Worm (Caenorhabditis elegans): ENCODE measurements around the gene E02A10.3.

E02A10.3 gene

ce11 chrV:12579299-12579698, at the start of gene E02A10.3:
E02A10.3 (plus strand) TSS chrV:12579599.
- TF ChIP-seq npax-4 (tag; optimal IDR thresholded peaks at IDR 0.05) (no peak), ceh-6 (GFP tag; optimal IDR thresholded peaks at IDR 0.05) (no peak), ceh-14 (tag; optimal IDR thresholded peaks at IDR 0.05) (no peak), ceh-9 (tag; optimal IDR thresholded peaks at IDR 0.05) (no peak), ceh-19 (GFP tag; optimal IDR thresholded peaks at IDR 0.05) (no peak), hlh-13 (GFP tag; optimal IDR thresholded peaks at IDR 0.05) (no peak), ceh-18 (tag; optimal IDR thresholded peaks at IDR 0.05) (no peak), gmeb-2 (tag; optimal IDR thresholded peaks at IDR 0.05) (no peak), pag-3 (tag; optimal IDR thresholded peaks at IDR 0.05; ENCODE audit: borderline replicate concordance) (no peak), ets-4 (tag; optimal IDR thresholded peaks at IDR 0.05) (no peak), ceh-24 (tag; optimal IDR thresholded peaks at IDR 0.05) (no peak), hlh-30 (tag; optimal IDR thresholded peaks at IDR 0.05; ENCODE audit: insufficient read depth) (no peak), pros-1 (tag; optimal IDR thresholded peaks at IDR 0.05) (no peak)

ce11 chrV:12530129-12530528, 49.3 kb upstream of the E02A10.3 start:
- no peak for TF ChIP-seq F13H6.1 (tag; optimal IDR thresholded peaks at IDR 0.05)

- TF ChIP-seq ceh-9 (tag; optimal IDR thresholded peaks at IDR 0.05) (no peak), Y22D7AL.16 (tag; optimal IDR thresholded peaks at IDR 0.05) (no peak), ceh-19 (GFP tag; optimal IDR thresholded peaks at IDR 0.05) (no peak)
These were observed 48.3 kb upstream of the E02A10.3 start for ce11 chrV:12531084-12531483.

ce11 chrV:12532369-12532768, 47.0 kb upstream of the E02A10.3 start:
- TF ChIP-seq npax-4 (tag; optimal IDR thresholded peaks at IDR 0.05): no peak
- TF ChIP-seq ama-1 (optimal IDR thresholded peaks at IDR 0.05): no peak
- TF ChIP-seq fkh-10 (GFP tag; optimal IDR thresholded peaks at IDR 0.05): no peak
- TF ChIP-seq elt-2 (tag; optimal IDR thresholded peaks at IDR 0.05): peak; percentile 28
- no peak for TF ChIP-seq ceh-45 (GFP tag; IDR thresholded peaks at IDR 0.05)

- TF ChIP-seq K09A11.1 (tag; optimal IDR thresholded peaks at IDR 0.05; ENCODE audit: insufficient read depth) (no peak), zip-5 (tag; optimal IDR thresholded peaks at IDR 0.05) (no peak)
These were observed 45.7 kb upstream of the E02A10.3 start for ce11 chrV:12533635-12534150.

ce11 chrV:12534941-12535340, 44.5 kb upstream of the E02A10.3 start:
- no peak for TF ChIP-seq nhr-232 (tag; optimal IDR thresholded peaks at IDR 0.05)
- TF ChIP-seq sox-2 (GFP tag; IDR thresholded peaks at IDR 0.05): no peak
- TF ChIP-seq odd-2 (tag; optimal IDR thresholded peaks at IDR 0.05): no peak
- no peak for TF ChIP-seq hlh-13 (GFP tag; optimal IDR thresholded peaks at IDR 0.05)
- no peak for TF ChIP-seq nhr-11 (tag; optimal IDR thresholded peaks at IDR 0.05)
- no peak for TF ChIP-seq K09A11.1 (tag; optimal IDR thresholded peaks at IDR 0.05; ENCODE audit: insufficient read depth)
- TF ChIP-seq unc-86 (tag; optimal IDR thresholded peaks at IDR 0.05): no peak
- no peak for TF ChIP-seq pat-9 (tag; optimal IDR thresholded peaks at IDR 0.05)
- no peak for TF ChIP-seq ceh-31 (tag; optimal IDR thresholded peaks at IDR 0.05)
- no peak for TF ChIP-seq T23F11.4 (GFP tag; optimal IDR thresholded peaks at IDR 0.05)
- TF ChIP-seq sdc-2 (tag; optimal IDR thresholded peaks at IDR 0.05): no peak
- no peak for TF ChIP-seq sox-4 (tag; optimal IDR thresholded peaks at IDR 0.05)
- no peak for TF ChIP-seq dve-1 (tag; optimal IDR thresholded peaks at IDR 0.05)
- no peak for TF ChIP-seq pag-3 (tag; optimal IDR thresholded peaks at IDR 0.05; ENCODE audit: borderline replicate concordance)
- no peak for TF ChIP-seq gmeb-2 (tag; optimal IDR thresholded peaks at IDR 0.05)
- TF ChIP-seq mec-3 (tag; optimal IDR thresholded peaks at IDR 0.05; ENCODE audit: borderline replicate concordance): no peak
- no peak for TF ChIP-seq ceh-48 (tag; optimal IDR thresholded peaks at IDR 0.05)
- no peak for TF ChIP-seq elt-4 (tag; optimal IDR thresholded peaks at IDR 0.05)
- TF ChIP-seq ceh-34 (tag; optimal IDR thresholded peaks at IDR 0.05): no peak
